Worm (Caenorhabditis elegans): ENCODE measurements around the gene lgc-58.

The lgc-58 gene

ce11 chrX:6066618-6067017 lies 8.7 kb upstream of the lgc-58 start:
- TF ChIP-seq F13C5.2 (tag; optimal IDR thresholded peaks at IDR 0.05) (no peak), hnd-1 (tag; optimal IDR thresholded peaks at IDR 0.05) (no peak), ceh-13 (GFP tag; optimal IDR thresholded peaks at IDR 0.05) (no peak), tra-4 (tag; optimal IDR thresholded peaks at IDR 0.05) (no peak), ama-1 (optimal IDR thresholded peaks at IDR 0.05) (no peak), flt-1 (GFP tag; IDR thresholded peaks at IDR 0.05) (no peak), tbx-37 (GFP tag; conservative IDR thresholded peaks at IDR 0.05) (no peak), ets-7 (tag; optimal IDR thresholded peaks at IDR 0.05) (no peak), pes-1 (GFP tag; IDR thresholded peaks at IDR 0.05) (no peak), sea-1 (GFP tag; conservative IDR thresholded peaks at IDR 0.05) (no peak)

DNA sequence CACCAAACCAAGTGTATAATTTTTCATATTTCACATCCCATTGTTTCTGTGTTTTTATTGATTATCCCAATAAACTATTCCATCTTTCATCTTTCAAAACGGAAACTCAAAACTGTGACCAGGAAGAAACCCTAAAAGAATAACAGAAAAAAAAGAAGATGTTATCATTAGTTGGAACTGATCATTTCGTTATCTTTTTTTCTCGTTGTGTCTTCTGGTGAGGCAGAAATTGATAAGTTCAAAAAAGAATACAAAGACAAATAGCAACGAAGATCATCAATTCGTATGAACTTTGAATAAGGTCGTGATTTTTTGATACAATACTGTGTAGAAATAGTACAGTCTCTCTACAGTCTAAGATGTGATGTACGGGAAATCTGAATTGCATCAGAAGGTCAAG lies 6.5 kb downstream of the lgc-58 start:
- no peak for TF ChIP-seq ets-7 (tag; optimal IDR thresholded peaks at IDR 0.05)
- no peak for TF ChIP-seq F13C5.2 (tag; optimal IDR thresholded peaks at IDR 0.05)
- TF ChIP-seq aly-1 (tag; optimal IDR thresholded peaks at IDR 0.05), result no peak
- no peak for TF ChIP-seq pes-1 (GFP tag; IDR thresholded peaks at IDR 0.05)
- TF ChIP-seq tra-4 (tag; optimal IDR thresholded peaks at IDR 0.05), result no peak

- TF ChIP-seq hnd-1 (tag; optimal IDR thresholded peaks at IDR 0.05), result no peak
- no peak for TF ChIP-seq tbx-11 (GFP tag; IDR thresholded peaks at IDR 0.05)
- no peak for TF ChIP-seq tbx-37 (GFP tag; conservative IDR thresholded peaks at IDR 0.05)
- TF ChIP-seq hmg-4 (GFP tag; optimal IDR thresholded peaks at IDR 0.05), result no peak
- no peak for TF ChIP-seq ets-7 (tag; optimal IDR thresholded peaks at IDR 0.05)
- no peak for TF ChIP-seq hmbx-1 (tag; optimal IDR thresholded peaks at IDR 0.05)
- no peak for TF ChIP-seq flt-1 (GFP tag; IDR thresholded peaks at IDR 0.05)
- no peak for TF ChIP-seq ceh-13 (GFP tag; optimal IDR thresholded peaks at IDR 0.05)
- no peak for TF ChIP-seq aly-1 (tag; optimal IDR thresholded peaks at IDR 0.05)
- no peak for TF ChIP-seq F13C5.2 (tag; optimal IDR thresholded peaks at IDR 0.05)
- no peak for TF ChIP-seq tra-4 (tag; optimal IDR thresholded peaks at IDR 0.05)
- TF ChIP-seq ceh-36 (tag; optimal IDR thresholded peaks at IDR 0.05), result no peak
- no peak for TF ChIP-seq B0310.2 (tag; optimal IDR thresholded peaks at IDR 0.05)
- no peak for TF ChIP-seq pes-1 (GFP tag; IDR thresholded peaks at IDR 0.05)
These were observed 7.4 kb downstream of the lgc-58 start, which contains the start of gene C45B2.3 for ce11 chrX:6082660-6083059. Gene C45B2.3, plus strand, starts transcription at chrX:6082960.

ce11 chrX:6084439-6084838 lies 9.1 kb downstream of the lgc-58 start, which contains the start of gene C45B2.2:
Gene C45B2.2, plus strand, starts transcription at chrX:6084739.
- no peak for TF ChIP-seq scrt-1 (GFP tag; IDR thresholded peaks at IDR 0.05)

DNA sequence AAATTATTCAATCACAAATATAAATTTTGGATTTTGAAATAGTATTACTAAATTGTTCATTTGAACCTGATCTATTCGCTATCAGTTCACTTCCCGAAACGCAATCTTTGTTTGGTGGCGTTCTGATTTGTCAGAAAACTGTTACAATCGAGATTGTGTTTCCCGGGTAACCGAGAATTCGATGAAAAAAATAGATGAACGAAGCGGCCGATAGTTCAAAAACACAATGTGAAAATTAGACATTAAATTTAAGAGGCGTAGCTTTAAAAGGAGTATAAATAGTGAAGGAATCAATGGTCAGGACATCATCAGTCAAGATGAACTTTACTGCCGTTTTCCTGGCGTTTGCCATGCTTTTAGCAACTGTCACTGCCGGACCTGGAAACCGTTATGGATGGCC lies 10.5 kb downstream of the lgc-58 start, which contains the start of gene C45B2.1:
TSS of gene C45B2.1 (plus strand) at position 301 of the 400 bp plus-strand sequence.
- TF ChIP-seq tbx-11 (GFP tag; IDR thresholded peaks at IDR 0.05), result no peak
- no peak for TF ChIP-seq sea-1 (GFP tag; conservative IDR thresholded peaks at IDR 0.05)
- no peak for TF ChIP-seq ets-7 (tag; optimal IDR thresholded peaks at IDR 0.05)
- TF ChIP-seq B0310.2 (tag; optimal IDR thresholded peaks at IDR 0.05), result no peak
- no peak for TF ChIP-seq F13C5.2 (tag; optimal IDR thresholded peaks at IDR 0.05)
- TF ChIP-seq scrt-1 (GFP tag; IDR thresholded peaks at IDR 0.05), result no peak
- no peak for TF ChIP-seq hmbx-1 (tag; optimal IDR thresholded peaks at IDR 0.05)
- no peak for TF ChIP-seq hmg-4 (GFP tag; optimal IDR thresholded peaks at IDR 0.05)
- no peak for TF ChIP-seq flt-1 (GFP tag; IDR thresholded peaks at IDR 0.05)
- TF ChIP-seq pes-1 (GFP tag; IDR thresholded peaks at IDR 0.05), result no peak
- TF ChIP-seq ceh-13 (GFP tag; optimal IDR thresholded peaks at IDR 0.05), result no peak
- no peak for TF ChIP-seq tra-4 (tag; optimal IDR thresholded peaks at IDR 0.05)
- TF ChIP-seq aly-1 (tag; optimal IDR thresholded peaks at IDR 0.05), result no peak
- no peak for TF ChIP-seq ceh-36 (tag; optimal IDR thresholded peaks at IDR 0.05)
- no peak for TF ChIP-seq tbx-37 (GFP tag; conservative IDR thresholded peaks at IDR 0.05)
- TF ChIP-seq hnd-1 (tag; optimal IDR thresholded peaks at IDR 0.05), result no peak
- TF ChIP-seq ama-1 (optimal IDR thresholded peaks at IDR 0.05), result no peak

DNA sequence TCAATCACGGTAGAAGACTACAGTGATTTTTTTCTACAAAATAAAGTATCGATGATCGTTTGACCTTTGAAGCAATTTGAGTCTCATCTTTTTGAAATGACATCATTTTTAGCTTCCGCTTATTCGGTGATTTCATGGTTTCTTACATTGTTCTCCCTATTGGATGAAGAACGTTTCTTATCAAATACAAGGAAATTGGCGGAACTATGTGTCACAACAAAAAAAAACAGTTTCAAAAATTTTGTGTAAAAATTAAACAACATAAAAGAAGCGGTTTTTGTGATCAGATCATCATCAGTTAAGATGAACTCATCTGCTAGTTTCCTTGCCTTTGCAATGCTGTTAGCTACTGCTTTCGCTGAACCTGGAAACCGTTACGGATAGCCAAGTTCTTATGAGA lies 12.4 kb downstream of the lgc-58 start, which contains the start of gene C45B2.8:
TSS of gene C45B2.8 (plus strand) at position 301 of the 400 bp plus-strand sequence.
- no peak for TF ChIP-seq B0310.2 (tag; optimal IDR thresholded peaks at IDR 0.05)
- TF ChIP-seq flt-1 (GFP tag; IDR thresholded peaks at IDR 0.05), result no peak
- no peak for TF ChIP-seq hmbx-1 (tag; optimal IDR thresholded peaks at IDR 0.05)
- no peak for TF ChIP-seq ets-7 (tag; optimal IDR thresholded peaks at IDR 0.05)
- no peak for TF ChIP-seq scrt-1 (GFP tag; IDR thresholded peaks at IDR 0.05)
- TF ChIP-seq F13C5.2 (tag; optimal IDR thresholded peaks at IDR 0.05), result no peak
- TF ChIP-seq ama-1 (optimal IDR thresholded peaks at IDR 0.05), result no peak
- TF ChIP-seq tbx-11 (GFP tag; IDR thresholded peaks at IDR 0.05), result no peak
- no peak for TF ChIP-seq ceh-36 (tag; optimal IDR thresholded peaks at IDR 0.05)
- TF ChIP-seq tra-4 (tag; optimal IDR thresholded peaks at IDR 0.05), result no peak
- no peak for TF ChIP-seq aly-1 (tag; optimal IDR thresholded peaks at IDR 0.05)
- TF ChIP-seq ceh-13 (GFP tag; optimal IDR thresholded peaks at IDR 0.05), result no peak
- TF ChIP-seq pes-1 (GFP tag; IDR thresholded peaks at IDR 0.05), result no peak
- no peak for TF ChIP-seq sea-1 (GFP tag; conservative IDR thresholded peaks at IDR 0.05)
- no peak for TF ChIP-seq hnd-1 (tag; optimal IDR thresholded peaks at IDR 0.05)
- TF ChIP-seq tbx-37 (GFP tag; conservative IDR thresholded peaks at IDR 0.05), result no peak
- no peak for TF ChIP-seq hmg-4 (GFP tag; optimal IDR thresholded peaks at IDR 0.05)

DNA sequence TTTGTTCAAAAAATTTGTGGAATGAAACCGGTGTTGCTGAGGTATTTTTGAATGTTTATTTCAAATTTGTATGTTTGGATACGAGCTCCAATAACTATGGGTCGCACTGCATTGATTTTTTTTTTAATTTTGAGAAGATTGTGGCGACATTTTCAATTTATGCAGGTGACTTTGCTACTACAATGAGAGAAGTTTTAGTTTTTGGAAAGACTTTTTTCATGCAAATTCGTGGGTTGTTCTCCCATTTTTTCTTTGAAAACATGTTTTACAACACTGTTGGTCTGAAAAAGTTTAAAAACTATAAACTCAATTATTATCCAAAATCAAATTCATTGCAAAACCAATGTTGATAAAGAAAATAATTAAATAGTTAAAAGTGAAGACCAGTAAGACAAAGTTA lies 13.4 kb downstream of the lgc-58 start:
- TF ChIP-seq B0310.2 (tag; optimal IDR thresholded peaks at IDR 0.05) (no peak), hnd-1 (tag; optimal IDR thresholded peaks at IDR 0.05) (no peak), ets-7 (tag; optimal IDR thresholded peaks at IDR 0.05) (no peak), ama-1 (optimal IDR thresholded peaks at IDR 0.05) (no peak)

- no peak for TF ChIP-seq ama-1 (optimal IDR thresholded peaks at IDR 0.05)
- TF ChIP-seq flt-1 (GFP tag; IDR thresholded peaks at IDR 0.05), result no peak
- no peak for TF ChIP-seq hmbx-1 (tag; optimal IDR thresholded peaks at IDR 0.05)
- TF ChIP-seq B0310.2 (tag; optimal IDR thresholded peaks at IDR 0.05), result no peak
- no peak for TF ChIP-seq ceh-36 (tag; optimal IDR thresholded peaks at IDR 0.05)
- no peak for TF ChIP-seq pes-1 (GFP tag; IDR thresholded peaks at IDR 0.05)
- TF ChIP-seq F13C5.2 (tag; optimal IDR thresholded peaks at IDR 0.05), result no peak
- no peak for TF ChIP-seq hmg-4 (GFP tag; optimal IDR thresholded peaks at IDR 0.05)
- TF ChIP-seq tbx-11 (GFP tag; IDR thresholded peaks at IDR 0.05), result no peak
- no peak for TF ChIP-seq ets-7 (tag; optimal IDR thresholded peaks at IDR 0.05)
- TF ChIP-seq scrt-1 (GFP tag; IDR thresholded peaks at IDR 0.05), result no peak
- no peak for TF ChIP-seq tbx-37 (GFP tag; conservative IDR thresholded peaks at IDR 0.05)
These were observed 15.5 kb downstream of the lgc-58 start for ce11 chrX:6090779-6091178.
